Fruit fly (Drosophila melanogaster): ENCODE results near the gene psidin.

Gene psidin

dm6 chr3R:20058960-20059359 is 37.5 kb downstream of the psidin start (continued):
- 0 out of 2 replicates have a peak, but pooled peaks have one; percentile 8 for TF ChIP-seq ssp (GFP tag; IDR thresholded peaks at IDR 0.05)
- TF ChIP-seq knrl (GFP tag; IDR thresholded peaks at IDR 0.05; ENCODE audit: partially characterized antibody): peak; percentile 53; the same call in 2 of the 3 replicates
- no peak for TF ChIP-seq Ssrp (tag; optimal IDR thresholded peaks at IDR 0.05)
- TF ChIP-seq Six4 (GFP tag; optimal IDR thresholded peaks at IDR 0.05): no peak
- no peak for TF ChIP-seq CG18476 (GFP tag; optimal IDR thresholded peaks at IDR 0.05)
- TF ChIP-seq CG32767 (GFP tag; IDR thresholded peaks at IDR 0.05): no peak
- no peak for TF ChIP-seq CG2202 (tag; optimal IDR thresholded peaks at IDR 0.05)
- peak; percentile 15; the same call in 1 of the 3 replicates for TF ChIP-seq CG14860 (GFP tag; IDR thresholded peaks at IDR 0.05; ENCODE audit: partially characterized antibody)
- no peak for TF ChIP-seq CG1529 (GFP tag; optimal IDR thresholded peaks at IDR 0.05)
- no peak for TF ChIP-seq HLH3B (GFP tag; IDR thresholded peaks at IDR 0.05)
- peak; percentile 67 for TF ChIP-seq Ets65A (GFP tag)
- TF ChIP-seq CG2120 (GFP tag; optimal IDR thresholded peaks at IDR 0.05): no peak
- TF ChIP-seq Oaz (GFP tag; IDR thresholded peaks at IDR 0.05): no peak
- TF ChIP-seq lab (GFP tag; optimal IDR thresholded peaks at IDR 0.05): no peak
- TF ChIP-seq ac (GFP tag; optimal IDR thresholded peaks at IDR 0.05): no peak
- TF ChIP-seq bsh (GFP tag; optimal IDR thresholded peaks at IDR 0.05): no peak
- peak; percentile 89 for TF ChIP-seq Dip2 (GFP tag; IDR thresholded peaks at IDR 0.05)
- no peak for TF ChIP-seq seq (GFP tag; IDR thresholded peaks at IDR 0.05)
- peak; percentile 39 for TF ChIP-seq CG3995 (GFP tag; optimal IDR thresholded peaks at IDR 0.05)
- TF ChIP-seq Med (GFP tag): peak; percentile 68
- no peak for TF ChIP-seq CG6175 (GFP tag; IDR thresholded peaks at IDR 0.05)
- no peak for TF ChIP-seq CG11093 (GFP tag; IDR thresholded peaks at IDR 0.05)
- TF ChIP-seq Neu2 (GFP tag; optimal IDR thresholded peaks at IDR 0.05; ENCODE audit: borderline replicate concordance): no peak
- no peak for TF ChIP-seq fu2 (GFP tag; optimal IDR thresholded peaks at IDR 0.05)
- no peak for TF ChIP-seq Sin3A (optimal IDR thresholded peaks at IDR 0.05)
- TF ChIP-seq CG4730 (GFP tag; IDR thresholded peaks at IDR 0.05): no peak
- no peak for TF ChIP-seq peb (GFP tag; IDR thresholded peaks at IDR 0.05)

dm6 chr3R:20059650-20060049 is 38.1 kb downstream of the psidin start, which contains the start of gene CG4390:
CG4390 (minus strand) TSS chr3R:20059750.
- no peak for TF ChIP-seq ci (GFP tag; IDR thresholded peaks at IDR 0.05)

- TF ChIP-seq Rfx (GFP tag; IDR thresholded peaks at IDR 0.05): no peak
- no peak for TF ChIP-seq E2f2 (GFP tag; IDR thresholded peaks at IDR 0.05)
- no peak for TF ChIP-seq wek (GFP tag; optimal IDR thresholded peaks at IDR 0.05)
- TF ChIP-seq CTCF (GFP tag; optimal IDR thresholded peaks at IDR 0.05): peak; percentile 76
Observed at dm6 chr3R:20066435-20066834, 44.9 kb downstream of the psidin start.

Data from whole organism, embryonic.